Comparison of ENCODE assay signal across 5 worm cellular contexts in genomic region chrIV:6802132-6802531, ce11.
TF ChIP-seq lines count a peak whose summit lies in the region.

cest-4 (minus strand) TSS chrIV:6802337.
C17H12.11 (plus strand) TSS chrIV:6802387.

TF ChIP-seq in whole organism, L1 larva, 84 proteins besides CTCF, POLR2A, EP300 and RAD21:
- TF ChIP-seq pqm-1 (tag; optimal IDR thresholded peaks at IDR 0.05; lab: Kevin White, UChicago): peak; percentile 5
- TF ChIP-seq lsy-2 (tag; optimal IDR thresholded peaks at IDR 0.05; lab: Kevin White, UChicago): no peak
- peak; percentile 55 for TF ChIP-seq elt-2 (tag; optimal IDR thresholded peaks at IDR 0.05; lab: Kevin White, UChicago)
- no peak for TF ChIP-seq ceh-82 (tag; optimal IDR thresholded peaks at IDR 0.05; lab: Kevin White, UChicago)
- TF ChIP-seq lin-35 (GFP tag; optimal IDR thresholded peaks at IDR 0.05; lab: Kevin White, UChicago): peak in 1 of 2 experiments; percentile 23
TF ChIP-seq in whole organism, L1 larva: peak in this region for 3.

TF ChIP-seq in whole organism, L2 larva, 48 proteins besides CTCF, POLR2A, EP300 and RAD21:
- peak; percentile 34 for TF ChIP-seq skn-1 (tag; optimal IDR thresholded peaks at IDR 0.05; lab: Kevin White, UChicago)
- TF ChIP-seq snpc-4 (tag; optimal IDR thresholded peaks at IDR 0.05; lab: Kevin White, UChicago): no peak
- TF ChIP-seq fos-1 (tag; optimal IDR thresholded peaks at IDR 0.05; lab: Kevin White, UChicago): peak; percentile 95
- peak; percentile 43 for TF ChIP-seq sma-9 (GFP tag; optimal IDR thresholded peaks at IDR 0.05; lab: Kevin White, UChicago)
- no peak for TF ChIP-seq sma-9 (tag; optimal IDR thresholded peaks at IDR 0.05; lab: Kevin White, UChicago)

TF ChIP-seq in whole organism, L3 larva, 47 proteins besides CTCF, POLR2A, EP300 and RAD21:
- TF ChIP-seq pqm-1 (tag; optimal IDR thresholded peaks at IDR 0.05; lab: Kevin White, UChicago) (peak; percentile 91), tbx-2 (tag; optimal IDR thresholded peaks at IDR 0.05; lab: Kevin White, UChicago) (no peak), ceh-28 (tag; optimal IDR thresholded peaks at IDR 0.05; lab: Kevin White, UChicago) (no peak), nfya-1 (tag; optimal IDR thresholded peaks at IDR 0.05; lab: Kevin White, UChicago; ENCODE audit: insufficient read depth) (no peak), nhr-237 (tag; optimal IDR thresholded peaks at IDR 0.05; lab: Kevin White, UChicago) (no peak), unc-62 (GFP tag; optimal IDR thresholded peaks at IDR 0.05; lab: Kevin White, UChicago) (no peak), ztf-11 (tag; optimal IDR thresholded peaks at IDR 0.05; lab: Kevin White, UChicago) (no peak), ztf-4 (tag; optimal IDR thresholded peaks at IDR 0.05; lab: Kevin White, UChicago) (no peak), elt-2 (tag; optimal IDR thresholded peaks at IDR 0.05; lab: Kevin White, UChicago) (peak; percentile 79), lin-15B (tag; optimal IDR thresholded peaks at IDR 0.05; lab: Kevin White, UChicago) (no peak), nhr-67 (tag; optimal IDR thresholded peaks at IDR 0.05; lab: Kevin White, UChicago) (no peak)

TF ChIP-seq in whole organism, L4 larva, 104 proteins besides CTCF, POLR2A, EP300 and RAD21 (continues in another document):
- TF ChIP-seq hmg-1.1 (GFP tag; IDR thresholded peaks at IDR 0.05; lab: Robert Waterston, UW) (no peak), lin-13 (GFP tag; optimal IDR thresholded peaks at IDR 0.05; lab: Kevin White, UChicago) (no peak), daf-8 (GFP tag; IDR thresholded peaks at IDR 0.05; lab: Robert Waterston, UW) (no peak), pqm-1 (tag; optimal IDR thresholded peaks at IDR 0.05; lab: Kevin White, UChicago) (peak; percentile 88), daf-19 (GFP tag; conservative IDR thresholded peaks at IDR 0.05; lab: Robert Waterston, UW) (no peak), nhr-48 (tag; optimal IDR thresholded peaks at IDR 0.05; lab: Kevin White, UChicago) (peak; percentile 9), ZK337.2 (GFP tag; IDR thresholded peaks at IDR 0.05; lab: Robert Waterston, UW) (no peak), php-3 (GFP tag; IDR thresholded peaks at IDR 0.05; lab: Robert Waterston, UW) (peak; percentile 91), ces-1 (GFP tag; optimal IDR thresholded peaks at IDR 0.05; lab: Kevin White, UChicago) (no peak), ceh-20 (GFP tag; IDR thresholded peaks at IDR 0.05; lab: Robert Waterston, UW) (peak; percentile 43; the same call in 1 of the 2 replicates), aha-1 (tag; lab: Kevin White, UChicago) (peak; percentile 56), dve-1 (tag; optimal IDR thresholded peaks at IDR 0.05; lab: Kevin White, UChicago; ENCODE audit: insufficient read depth) (peak; percentile 79), mes-2 (tag; optimal IDR thresholded peaks at IDR 0.05; lab: Kevin White, UChicago; ENCODE audit: poor library complexity, severe bottlenecking) (no peak), nhr-6 (tag; optimal IDR thresholded peaks at IDR 0.05; lab: Kevin White, UChicago) (peak; percentile 7), nhr-237 (tag; optimal IDR thresholded peaks at IDR 0.05; lab: Kevin White, UChicago) (no peak), tag-97 (GFP tag; IDR thresholded peaks at IDR 0.05; lab: Robert Waterston, UW) (no peak), ceh-62 (tag; optimal IDR thresholded peaks at IDR 0.05; lab: Kevin White, UChicago) (no peak), ctbp-1 (GFP tag; IDR thresholded peaks at IDR 0.05; lab: Robert Waterston, UW) (no peak), D1046.2 (GFP tag; IDR thresholded peaks at IDR 0.05; lab: Robert Waterston, UW) (no peak), nhr-28 (tag; optimal IDR thresholded peaks at IDR 0.05; lab: Kevin White, UChicago) (peak; percentile 98), nhr-77 (tag; optimal IDR thresholded peaks at IDR 0.05; lab: Kevin White, UChicago) (peak; percentile 71), mxl-3 (GFP tag; optimal IDR thresholded peaks at IDR 0.05; lab: Kevin White, UChicago) (peak; percentile 24), mep-1 (tag; optimal IDR thresholded peaks at IDR 0.05; lab: Kevin White, UChicago) (no peak), dmd-8 (GFP tag; IDR thresholded peaks at IDR 0.05; lab: Robert Waterston, UW) (no peak), daf-16 (GFP tag; optimal IDR thresholded peaks at IDR 0.05; lab: Kevin White, UChicago) (no peak), daf-16 (tag; optimal IDR thresholded peaks at IDR 0.05; lab: Kevin White, UChicago) (peak; percentile 93), nhr-42 (GFP tag; IDR thresholded peaks at IDR 0.05; lab: Robert Waterston, UW) (no peak), ceh-44 (GFP tag; IDR thresholded peaks at IDR 0.05; lab: Robert Waterston, UW) (no peak), hlh-30 (tag; optimal IDR thresholded peaks at IDR 0.05; lab: Kevin White, UChicago; ENCODE audit: insufficient read depth) (no peak), lim-7 (GFP tag; IDR thresholded peaks at IDR 0.05; lab: Robert Waterston, UW) (no peak), ceh-28 (tag; optimal IDR thresholded peaks at IDR 0.05; lab: Kevin White, UChicago) (no peak), F37D6.2 (tag; optimal IDR thresholded peaks at IDR 0.05; lab: Kevin White, UChicago) (no peak), mdt-29 (GFP tag; IDR thresholded peaks at IDR 0.05; lab: Robert Waterston, UW) (no peak), nhr-10 (tag; optimal IDR thresholded peaks at IDR 0.05; lab: Kevin White, UChicago) (no peak), gei-8 (GFP tag; optimal IDR thresholded peaks at IDR 0.05; lab: Kevin White, UChicago) (no peak), ceh-82 (tag; optimal IDR thresholded peaks at IDR 0.05; lab: Kevin White, UChicago) (no peak), spr-1 (tag; optimal IDR thresholded peaks at IDR 0.05; lab: Kevin White, UChicago) (no peak), ztf-11 (tag; optimal IDR thresholded peaks at IDR 0.05; lab: Kevin White, UChicago) (no peak)

TF ChIP-seq in whole organism, young adult, 124 proteins besides CTCF, POLR2A, EP300 and RAD21:
- TF ChIP-seq mxl-1 (tag; optimal IDR thresholded peaks at IDR 0.05; lab: Kevin White, UChicago) (no peak), hsf-1 (GFP tag; IDR thresholded peaks at IDR 0.05; lab: Robert Waterston, UW) (no peak), ceh-40 (GFP tag; IDR thresholded peaks at IDR 0.05; lab: Robert Waterston, UW) (no peak), Y79H2A.3 (GFP tag; conservative IDR thresholded peaks at IDR 0.05; lab: Robert Waterston, UW) (no peak), akir-1 (GFP tag; optimal IDR thresholded peaks at IDR 0.05; lab: Kevin White, UChicago) (no peak), egl-44 (GFP tag; IDR thresholded peaks at IDR 0.05; lab: Robert Waterston, UW) (no peak), lin-26 (GFP tag; IDR thresholded peaks at IDR 0.05; lab: Robert Waterston, UW) (no peak), lin-40 (tag; optimal IDR thresholded peaks at IDR 0.05; lab: Kevin White, UChicago) (no peak), nhr-80 (tag; optimal IDR thresholded peaks at IDR 0.05; lab: Kevin White, UChicago) (peak; percentile 80), dpff-1 (tag; optimal IDR thresholded peaks at IDR 0.05; lab: Kevin White, UChicago) (no peak), unc-62 (GFP tag; optimal IDR thresholded peaks at IDR 0.05; lab: Kevin White, UChicago) (peak; percentile 25), ztf-26 (tag; optimal IDR thresholded peaks at IDR 0.05; lab: Kevin White, UChicago) (no peak)
